Fruit fly (Drosophila melanogaster) whole organism, pupa: ENCODE results near the gene mIF2.

Experiments
- CG10348 ChIP-seq: fragments of 200-800 bp; sonication (Bioruptor generic); IDR thresholded peaks from 2 replicates; pipeline ENCODE4 v1.3.6; 2022; ENCODE audit warnings: missing biosample characterization, missing genetic modification characterization
- CG12605 ChIP-seq: fragments of 200-800 bp; sonication (Bioruptor generic); IDR thresholded peaks from 2 replicates; pipeline ENCODE4 v1.3.6; 2022; ENCODE audit warnings: missing biosample characterization, missing genetic modification characterization
- CG13204 ChIP-seq: fragments of 200-800 bp; sonication (Bioruptor generic); optimal IDR thresholded peaks from 2 replicates; lab custom pipeline; 2018; ENCODE audit warnings: missing biosample characterization, mild to moderate bottlenecking, missing genetic modification characterization, moderate library complexity
- CG14655 ChIP-seq: fragments of 200-800 bp; sonication (Bioruptor generic); optimal IDR thresholded peaks from 3 replicates; lab custom pipeline; 2017; ENCODE audit warnings: mild to moderate bottlenecking, missing biosample characterization, missing genetic modification reagents, missing genetic modification characterization
- CG15710 ChIP-seq: fragments of 200-800 bp; sonication (Bioruptor generic); optimal IDR thresholded peaks from 2 replicates; lab custom pipeline; 2018; ENCODE audit warnings: missing biosample characterization, mild to moderate bottlenecking, missing genetic modification characterization, moderate library complexity
- CG17806 ChIP-seq: fragments of 200-800 bp; sonication (Bioruptor generic); optimal IDR thresholded peaks from 2 replicates; lab custom pipeline; 2018; ENCODE audit warnings: missing biosample characterization, mild to moderate bottlenecking, missing genetic modification characterization, moderate library complexity
- CG32121 ChIP-seq: fragments of 200-800 bp; sonication (Bioruptor generic); IDR thresholded peaks from 2 replicates; pipeline ENCODE4 v1.3.6; 2022; ENCODE audit warnings: missing biosample characterization, missing genetic modification characterization
- CG34367 ChIP-seq: fragments of 200-800 bp; sonication (Bioruptor generic); optimal IDR thresholded peaks from 2 replicates; lab custom pipeline; 2018; ENCODE audit warnings: missing biosample characterization, mild to moderate bottlenecking, missing genetic modification characterization
- CG4496 ChIP-seq: fragments of 200-800 bp; sonication (Bioruptor generic); IDR thresholded peaks from 3 replicates; pipeline ENCODE4 v1.3.6; 2022; ENCODE audit warnings: missing biosample characterization, missing genetic modification characterization
- CG8159 ChIP-seq: fragments of 200-800 bp; sonication (Bioruptor generic); optimal IDR thresholded peaks from 3 replicates; lab custom pipeline; 2018; ENCODE audit warnings: missing biosample characterization, mild to moderate bottlenecking, missing genetic modification characterization, moderate library complexity
- CG8301 ChIP-seq: fragments of 200-800 bp; sonication (Bioruptor generic); optimal IDR thresholded peaks from 2 replicates; lab custom pipeline; 2018; ENCODE audit warnings: missing biosample characterization, mild to moderate bottlenecking, missing genetic modification characterization
- CG9948 ChIP-seq: fragments of 200-800 bp; sonication (Bioruptor generic); optimal IDR thresholded peaks from 2 replicates; lab custom pipeline; 2018; ENCODE audit warnings: missing biosample characterization, mild to moderate bottlenecking, missing genetic modification characterization, moderate library complexity
- D1 ChIP-seq: fragments of 200-800 bp; sonication (Bioruptor generic); optimal IDR thresholded peaks from 2 replicates; lab custom pipeline; 2018; ENCODE audit warnings: missing biosample characterization, mild to moderate bottlenecking, missing genetic modification characterization, moderate library complexity
- EcR ChIP-seq: fragments of 200-800 bp; sonication (Bioruptor generic); optimal IDR thresholded peaks from 3 replicates; lab custom pipeline; 2019; ENCODE audit warnings: missing biosample characterization, missing genetic modification characterization, mild to moderate bottlenecking, moderate library complexity, missing genetic modification reagents
- Ets98B ChIP-seq: fragments of 200-800 bp; sonication (Bioruptor generic); IDR thresholded peaks from 2 replicates; pipeline ENCODE4 v1.3.6; 2022; ENCODE audit warnings: missing biosample characterization, missing genetic modification characterization
- Pif1A ChIP-seq: fragments of 200-800 bp; sonication (Bioruptor generic); optimal IDR thresholded peaks from 3 replicates; lab custom pipeline; 2016; ENCODE audit warnings: missing biosample characterization, missing genetic modification characterization
- Pif1B ChIP-seq: fragments of 200-800 bp; sonication (Bioruptor generic); optimal IDR thresholded peaks from 3 replicates; lab custom pipeline; 2016; ENCODE audit warnings: missing biosample characterization, missing genetic modification characterization
- Snoo ChIP-seq: fragments of 200-800 bp; sonication (Bioruptor generic); optimal IDR thresholded peaks from 3 replicates; lab custom pipeline; 2017; ENCODE audit warnings: missing biosample characterization, mild to moderate bottlenecking, missing genetic modification characterization, inconsistent platforms
- fd96Ca ChIP-seq: fragments of 200-800 bp; sonication (Bioruptor generic); IDR thresholded peaks from 3 replicates; pipeline ENCODE4 v1.3.6; 2022; ENCODE audit warnings: missing biosample characterization, missing genetic modification characterization
- gl ChIP-seq: fragments of 200-800 bp; sonication (Bioruptor generic); optimal IDR thresholded peaks from 2 replicates; lab custom pipeline; 2018; ENCODE audit warnings: missing biosample characterization, mild to moderate bottlenecking, missing genetic modification characterization
- rn ChIP-seq: fragments of 200-800 bp; sonication (Bioruptor generic); IDR thresholded peaks from 2 replicates; pipeline ENCODE4 v1.3.6; 2022; ENCODE audit warnings: missing biosample characterization, missing genetic modification characterization

mIF2 gene

dm6 chr3R:28555793-28556192, 11.2 kb upstream of the mIF2 start:
- no peak for TF ChIP-seq EcR (GFP tag; lab: Kevin White, UChicago)
- TF ChIP-seq D1 (tag; lab: Kevin White, UChicago): no peak
- TF ChIP-seq CG13204 (GFP tag; lab: Kevin White, UChicago): no peak
- TF ChIP-seq Ets98B: no peak
- no peak for TF ChIP-seq CG34367 (tag; lab: Kevin White, UChicago)
- TF ChIP-seq, all 21 proteins: peak for 0

DNA sequence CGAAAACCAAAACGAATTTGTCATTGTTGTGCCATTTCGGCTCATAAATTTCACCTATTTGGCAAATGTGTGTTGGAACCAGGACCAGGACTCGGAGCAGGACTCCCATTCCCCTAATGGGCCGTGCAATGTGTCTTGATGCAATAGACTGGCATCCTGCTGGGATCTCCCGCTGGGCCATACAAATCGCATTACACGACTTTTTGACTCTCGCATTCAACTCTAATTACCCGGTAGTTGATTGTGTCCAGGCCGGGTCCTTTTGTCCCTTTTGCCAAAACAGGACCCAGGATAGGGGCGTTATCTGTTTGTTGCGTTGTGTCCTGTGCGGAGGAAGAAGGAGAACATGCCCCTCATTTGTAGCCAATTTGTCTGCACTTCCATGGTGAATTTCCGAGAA, 10.7 kb upstream of the mIF2 start:
- no peak for TF ChIP-seq Pif1A
- no peak for TF ChIP-seq rn (GFP tag; lab: Robert Waterston, UW)
- no peak for TF ChIP-seq CG4496 (GFP tag; lab: Robert Waterston, UW)
- no peak for TF ChIP-seq CG10348
- no peak for TF ChIP-seq Snoo (tag; lab: Kevin White, UChicago)
- TF ChIP-seq CG8301: no peak
- no peak for TF ChIP-seq fd96Ca (GFP tag; lab: Robert Waterston, UW)
- TF ChIP-seq CG13204 (GFP tag; lab: Kevin White, UChicago): no peak
- no peak for TF ChIP-seq CG9948 (tag; lab: Kevin White, UChicago)
- TF ChIP-seq gl (tag; lab: Kevin White, UChicago): no peak
- no peak for TF ChIP-seq EcR (GFP tag; lab: Kevin White, UChicago)
- TF ChIP-seq CG32121: no peak
- TF ChIP-seq Ets98B: no peak
- no peak for TF ChIP-seq CG12605 (GFP tag; lab: Robert Waterston, UW)
- TF ChIP-seq CG14655 (GFP tag; lab: Kevin White, UChicago): no peak
- no peak for TF ChIP-seq D1 (tag; lab: Kevin White, UChicago)
- no peak for TF ChIP-seq CG17806 (tag; lab: Kevin White, UChicago)
- no peak for TF ChIP-seq Pif1B
- TF ChIP-seq, all 21 proteins: peak for 0

- TF ChIP-seq CG17806 (tag; lab: Kevin White, UChicago) (no peak), D1 (tag; lab: Kevin White, UChicago) (no peak), rn (GFP tag; lab: Robert Waterston, UW) (no peak), CG10348 (no peak), CG13204 (GFP tag; lab: Kevin White, UChicago) (no peak), CG4496 (GFP tag; lab: Robert Waterston, UW) (no peak), CG9948 (tag; lab: Kevin White, UChicago) (no peak), Pif1A (no peak), Pif1B (no peak), CG12605 (GFP tag; lab: Robert Waterston, UW) (no peak), CG14655 (GFP tag; lab: Kevin White, UChicago) (no peak), CG32121 (no peak), CG15710 (no peak), EcR (GFP tag; lab: Kevin White, UChicago) (no peak), CG34367 (tag; lab: Kevin White, UChicago) (no peak), fd96Ca (GFP tag; lab: Robert Waterston, UW) (no peak)
- TF ChIP-seq, all 21 proteins: peak for 0
Observed at dm6 chr3R:28553023-28553422, 8.4 kb upstream of the mIF2 start.

DNA sequence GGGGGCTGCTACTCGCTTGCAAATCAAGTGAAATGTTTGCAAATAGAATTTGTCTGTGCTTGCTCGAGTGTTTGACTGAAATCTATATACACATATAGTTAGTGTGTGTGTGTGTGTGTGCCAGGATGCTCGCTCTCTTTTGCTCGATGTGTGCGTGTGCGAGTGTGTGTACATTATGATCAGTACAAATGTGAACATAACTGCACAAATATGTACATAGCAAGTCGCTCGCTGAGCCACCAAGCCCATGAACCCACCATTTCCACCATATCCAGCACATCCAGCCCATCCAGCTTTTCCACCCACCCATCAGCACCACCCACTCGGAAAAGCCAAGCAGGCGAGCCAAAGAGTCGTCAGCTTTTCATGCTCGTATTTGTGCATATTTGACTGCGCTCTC, 7.6 kb upstream of the mIF2 start:
- TF ChIP-seq CG12605 (GFP tag; lab: Robert Waterston, UW) (no peak), CG17806 (tag; lab: Kevin White, UChicago) (no peak), CG8159 (tag; lab: Kevin White, UChicago) (no peak), CG34367 (tag; lab: Kevin White, UChicago) (no peak), Snoo (tag; lab: Kevin White, UChicago) (no peak), CG8301 (no peak), rn (GFP tag; lab: Robert Waterston, UW) (no peak), EcR (GFP tag; lab: Kevin White, UChicago) (no peak), Ets98B (no peak), D1 (tag; lab: Kevin White, UChicago) (no peak), CG10348 (no peak), CG4496 (GFP tag; lab: Robert Waterston, UW) (no peak), CG13204 (GFP tag; lab: Kevin White, UChicago) (no peak), fd96Ca (GFP tag; lab: Robert Waterston, UW) (no peak)

DNA sequence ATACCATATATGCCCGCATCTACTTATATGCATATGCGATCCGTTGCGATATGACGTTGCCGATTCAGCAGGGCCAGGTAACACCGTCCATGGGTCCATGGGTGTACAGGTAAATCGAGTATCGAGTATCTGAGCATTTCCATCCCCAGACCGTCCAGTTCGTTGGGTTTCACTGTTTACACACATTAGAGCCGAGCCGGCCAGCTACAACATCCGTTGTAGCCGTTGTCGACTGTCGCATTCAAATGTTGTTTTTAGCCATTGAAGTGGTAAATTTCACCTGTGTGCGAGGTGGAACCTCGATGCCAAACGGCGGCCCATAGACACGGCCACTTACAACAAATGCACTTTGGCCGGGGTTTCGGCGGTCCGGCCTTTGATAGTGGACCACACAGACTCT, 3.8 kb upstream of the mIF2 start:
- TF ChIP-seq rn (GFP tag; lab: Robert Waterston, UW) (no peak), CG10348 (no peak), Snoo (tag; lab: Kevin White, UChicago) (no peak), Pif1B (no peak), Pif1A (no peak), CG14655 (GFP tag; lab: Kevin White, UChicago) (no peak), D1 (tag; lab: Kevin White, UChicago) (no peak)

DNA sequence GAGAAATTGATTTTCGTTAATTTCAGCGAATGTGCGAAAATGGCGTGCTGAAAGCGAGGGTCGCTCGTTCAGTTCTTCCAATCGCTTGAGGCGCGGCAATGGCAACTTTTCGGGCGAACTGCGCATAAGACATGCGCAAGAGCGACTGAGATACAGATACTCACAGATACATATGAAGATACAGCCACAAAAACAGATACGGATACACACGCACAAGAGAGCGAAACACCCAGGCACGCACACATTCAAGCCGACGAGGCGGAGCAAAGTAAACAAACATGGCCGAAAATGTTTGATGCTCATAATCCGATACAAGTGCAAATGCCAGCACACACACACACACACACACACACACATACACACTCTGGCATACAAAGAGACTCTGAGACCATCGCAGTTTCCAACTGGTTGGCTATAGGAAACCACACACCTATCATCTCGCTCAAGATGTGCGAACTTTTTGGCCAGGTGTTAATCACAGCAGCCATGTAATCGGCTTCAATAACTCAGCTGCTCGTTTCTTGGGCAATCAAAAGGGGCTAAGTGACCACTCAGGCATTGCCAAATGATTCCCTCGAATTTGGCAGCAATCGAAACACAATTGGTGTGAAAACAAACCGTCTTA, 2.6 kb upstream of the mIF2 start:
- TF ChIP-seq CG15710: no peak
- TF ChIP-seq CG32121: peak; percentile 36; the same call in 1 of the 2 replicates
- no peak for TF ChIP-seq CG10348
- no peak for TF ChIP-seq CG12605 (GFP tag; lab: Robert Waterston, UW)
- TF ChIP-seq rn (GFP tag; lab: Robert Waterston, UW): no peak
- no peak for TF ChIP-seq Ets98B
- TF ChIP-seq fd96Ca (GFP tag; lab: Robert Waterston, UW): peak; percentile 56; the same call in 2 of the 3 replicates
- TF ChIP-seq CG4496 (GFP tag; lab: Robert Waterston, UW): peak; percentile 46; the same call in 1 of the 3 replicates
